Worm (Caenorhabditis elegans) whole organism, L4 larva: ENCODE results near the gene Y38F2AR.3.
A peak's percentile ranks its signal among the peaks of the same experiment; 100 is the strongest.

Source experiments
- F10B5.3 ChIP-seq: sonication (generic microtip); optimal IDR thresholded peaks from 2 replicates; lab custom pipeline; 2016; ENCODE audit warnings: mild to moderate bottlenecking, missing genetic modification characterization, missing compliant biosample characterization
- F26F4.8 ChIP-seq: fragments of 200-800 bp; sonication (Bioruptor generic); conservative IDR thresholded peaks from 2 replicates; pipeline ENCODE4 v1.3.6; 2022; ENCODE audit warnings: missing genetic modification characterization, missing compliant biosample characterization
- T26A8.4 ChIP-seq: fragments of 200-800 bp; sonication (Bioruptor generic); IDR thresholded peaks from 2 replicates; pipeline ENCODE4 v1.3.6; 2022; ENCODE audit warnings: missing genetic modification characterization, missing compliant biosample characterization
- Y48G9A.11 ChIP-seq: fragments of 200-800 bp; sonication (Bioruptor generic); IDR thresholded peaks from 2 replicates; pipeline ENCODE4 v1.3.6; 2022; ENCODE audit warnings: missing genetic modification reagents, missing genetic modification characterization, missing compliant biosample characterization
- ceh-62 ChIP-seq: sonication (generic microtip); optimal IDR thresholded peaks from 2 replicates; lab custom pipeline; 2017; ENCODE audit warnings: missing biosample characterization, missing genetic modification characterization
- daf-12 ChIP-seq: fragments of 150-350 bp; optimal IDR thresholded peaks from 2 replicates; lab custom pipeline; 2014; ENCODE audit warnings: missing biosample characterization, missing genetic modification reagents, missing genetic modification characterization
- dmd-9 ChIP-seq: fragments of 200-800 bp; sonication (Bioruptor generic); IDR thresholded peaks from 2 replicates; pipeline ENCODE4 v1.3.6; 2022; ENCODE audit warnings: missing genetic modification reagents, missing genetic modification characterization, missing compliant biosample characterization
- fos-1 ChIP-seq: fragments of 150-350 bp; optimal IDR thresholded peaks from 2 replicates; lab custom pipeline; 2014; ENCODE audit warnings: missing biosample characterization, missing genetic modification characterization
- lin-15B ChIP-seq: fragments of 150-350 bp; sonication (generic microtip); optimal IDR thresholded peaks from 3 replicates; lab custom pipeline; 2014; ENCODE audit warnings: missing biosample characterization, missing genetic modification characterization
- lin-38 ChIP-seq: fragments of 200-800 bp; sonication (Bioruptor generic); IDR thresholded peaks from 2 replicates; pipeline ENCODE4 v1.3.6; 2022; ENCODE audit warnings: missing genetic modification reagents, missing genetic modification characterization, missing compliant biosample characterization
- madf-5 ChIP-seq, 2 experiments: fragments of 200-800 bp; sonication (Bioruptor generic); IDR thresholded peaks; 2 replicates each; pipeline ENCODE4 v1.3.6; 2022; ENCODE audit warnings: missing compliant biosample characterization in 2 of 2, missing genetic modification characterization in 2 of 2
- mep-1 ChIP-seq: fragments of 150-350 bp; sonication (generic microtip); optimal IDR thresholded peaks from 3 replicates; lab custom pipeline; 2014; ENCODE audit warnings: missing biosample characterization, missing genetic modification characterization
- mxl-2 ChIP-seq: fragments of 200-800 bp; sonication (Bioruptor generic); conservative IDR thresholded peaks from 2 replicates; pipeline ENCODE4 v1.3.6; 2022; ENCODE audit warnings: missing genetic modification reagents, missing genetic modification characterization, missing compliant biosample characterization
- nhr-28 ChIP-seq: fragments of 150-350 bp; optimal IDR thresholded peaks from 2 replicates; lab custom pipeline; 2014; ENCODE audit warnings: missing biosample characterization, missing genetic modification characterization
- nhr-41 ChIP-seq: fragments of 200-800 bp; sonication (Bioruptor generic); IDR thresholded peaks from 2 replicates; pipeline ENCODE4 v1.3.6; 2022; ENCODE audit warnings: missing genetic modification reagents, missing genetic modification characterization, missing compliant biosample characterization
- nhr-6 ChIP-seq: fragments of 150-350 bp; optimal IDR thresholded peaks from 2 replicates; lab custom pipeline; 2014; ENCODE audit warnings: missing biosample characterization, missing genetic modification characterization
- nhr-77 ChIP-seq: fragments of 150-350 bp; optimal IDR thresholded peaks from 2 replicates; lab custom pipeline; 2014; ENCODE audit warnings: missing biosample characterization, missing genetic modification characterization
- pha-4 ChIP-seq, 2 experiments: fragments of 150-350 bp in 1 of 2; fragments of 200-800 bp in 1 of 2; sonication (Bioruptor generic) in 1 of 2; IDR thresholded peaks in 1 of 2; optimal IDR thresholded peaks in 1 of 2; 2 replicates each; pipeline versions ENCODE4 v1.3.6 to Lab custom; 2014 to 2022; ENCODE audit warnings: missing genetic modification characterization in 2 of 2, missing genetic modification reagents in 2 of 2, missing biosample characterization in 1 of 2, missing compliant biosample characterization in 1 of 2
- rbr-2 ChIP-seq: sonication (generic microtip); optimal IDR thresholded peaks from 2 replicates; lab custom pipeline; 2016; ENCODE audit warnings: missing genotype, missing genetic modification characterization, missing compliant biosample characterization
- set-16 ChIP-seq: fragments of 200-800 bp; sonication (Bioruptor generic); IDR thresholded peaks from 2 replicates; pipeline ENCODE4 v1.3.6; 2022; ENCODE audit warnings: missing genetic modification reagents, missing genetic modification characterization, missing compliant biosample characterization
- spr-3 ChIP-seq: fragments of 200-800 bp; sonication (Bioruptor generic); optimal IDR thresholded peaks from 2 replicates; lab custom pipeline; 2018; ENCODE audit warnings: mild to moderate bottlenecking, missing genetic modification characterization, missing compliant biosample characterization
- unc-39 ChIP-seq: sonication (generic microtip); optimal IDR thresholded peaks from 2 replicates; lab custom pipeline; 2017; ENCODE audit warnings: missing biosample characterization, missing genetic modification characterization
- ztf-11 ChIP-seq: fragments of 150-350 bp; optimal IDR thresholded peaks from 2 replicates; lab custom pipeline; 2014; ENCODE audit warnings: missing biosample characterization, missing genetic modification characterization

Gene Y38F2AR.3

DNA sequence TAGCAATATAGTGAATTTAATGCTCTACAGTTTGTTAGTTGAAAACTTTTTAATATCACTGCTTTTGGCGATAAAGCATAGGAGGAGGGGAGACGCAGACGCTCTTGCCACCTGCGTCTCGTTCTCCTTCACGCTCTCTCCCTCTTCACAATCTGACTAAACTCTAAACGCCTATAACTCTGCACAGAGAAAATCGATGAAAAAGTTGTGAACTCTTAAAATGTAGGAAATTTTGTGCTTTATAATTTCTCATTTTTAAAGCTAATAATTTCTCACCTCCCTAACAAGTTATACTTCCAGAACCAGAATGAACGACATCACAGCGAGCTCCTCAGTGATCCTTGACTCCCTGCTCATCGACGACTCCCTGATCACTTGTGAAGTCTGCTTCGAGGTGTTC is 48.9 kb downstream of the Y38F2AR.3 start, which contains the start of gene C45G7.4:
TSS of gene C45G7.4 (plus strand) at position 301 of the 400 bp plus-strand sequence.
- TF ChIP-seq dmd-9 (GFP tag; lab: Robert Waterston, UW) (no peak), F10B5.3 (tag; lab: Kevin White, UChicago) (no peak), nhr-41 (GFP tag; lab: Robert Waterston, UW) (no peak), fos-1 (no peak), nhr-6 (tag; lab: Kevin White, UChicago) (no peak), lin-15B (tag; lab: Kevin White, UChicago) (no peak), Y48G9A.11 (no peak), ceh-62 (tag; lab: Kevin White, UChicago) (no peak), nhr-28 (tag; lab: Kevin White, UChicago) (no peak), mxl-2 (no peak), unc-39 (tag; lab: Kevin White, UChicago) (no peak), spr-3 (no peak), madf-5 (GFP tag; IDR thresholded peaks at IDR 0.05; lab: Robert Waterston, UW) (no peak), ztf-11 (no peak), mep-1 (no peak), T26A8.4 (GFP tag; lab: Robert Waterston, UW) (no peak), daf-12 (tag; lab: Kevin White, UChicago) (no peak), rbr-2 (tag; lab: Kevin White, UChicago) (no peak)

DNA sequence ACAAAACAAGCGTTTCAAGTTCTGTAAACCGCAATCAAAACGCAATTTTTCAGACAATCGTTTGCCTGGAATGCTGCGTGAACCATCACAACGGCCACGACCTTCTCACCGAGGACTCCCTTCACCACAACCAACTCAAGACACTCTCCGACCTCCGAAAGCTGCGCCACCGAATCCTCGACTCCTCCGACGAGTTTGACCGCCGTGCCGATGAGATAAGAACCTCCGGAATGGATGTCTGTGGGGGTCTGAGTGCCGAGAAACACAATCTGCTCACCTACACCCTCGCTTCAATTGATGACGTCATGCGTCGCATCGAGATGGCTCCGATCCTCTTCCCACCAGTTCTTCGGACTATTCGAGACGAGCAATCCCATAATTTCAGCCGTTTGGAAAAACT is 50.6 kb downstream of the Y38F2AR.3 start:
- no peak for TF ChIP-seq ceh-62 (tag; lab: Kevin White, UChicago)
- peak; percentile 68 for TF ChIP-seq set-16
- no peak for TF ChIP-seq F26F4.8 (GFP tag; lab: Robert Waterston, UW)
- no peak for TF ChIP-seq nhr-77 (tag; lab: Kevin White, UChicago)
- TF ChIP-seq pha-4 (GFP tag; IDR thresholded peaks at IDR 0.05; lab: Robert Waterston, UW) = no peak
- TF ChIP-seq pha-4 (tag; optimal IDR thresholded peaks at IDR 0.05; lab: Kevin White, UChicago) = no peak
- no peak for TF ChIP-seq lin-38
